Fruit fly (Drosophila melanogaster): ENCODE data around the gene gammaSnap2.

gammaSnap2 gene

DNA sequence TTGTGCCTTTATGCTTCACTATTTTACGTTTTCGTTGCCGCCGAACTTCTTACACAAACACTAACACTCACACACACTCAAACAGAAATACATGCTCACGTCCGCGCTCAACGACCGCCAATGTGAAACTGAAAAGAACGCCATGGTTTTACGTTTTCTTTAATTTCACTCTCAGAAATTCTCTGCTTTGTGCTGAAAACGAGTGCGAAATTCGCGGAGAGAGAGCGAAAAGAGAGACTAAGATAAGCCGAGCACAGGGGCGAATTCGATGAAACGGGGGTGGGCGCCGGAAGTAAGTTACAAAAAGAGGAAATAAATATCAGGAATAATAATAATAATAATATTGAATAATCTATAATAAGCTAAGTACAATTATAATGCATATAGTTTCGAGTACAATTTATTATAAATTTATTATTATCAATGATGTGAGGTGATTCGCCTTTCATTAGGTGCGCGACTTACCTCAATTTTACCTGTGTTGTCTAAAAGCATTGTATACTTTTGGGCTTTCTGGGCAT, 49.2 kb upstream of the gammaSnap2 start, which contains the start of gene Best1 (continued):
- TF ChIP-seq Antp (GFP tag; optimal IDR thresholded peaks at IDR 0.05): peak; percentile 74
- peak; percentile 71 for TF ChIP-seq wor (GFP tag; IDR thresholded peaks at IDR 0.05)
- TF ChIP-seq CG12071 (GFP tag; optimal IDR thresholded peaks at IDR 0.05): peak; percentile 80
- TF ChIP-seq CG12299 (tag; optimal IDR thresholded peaks at IDR 0.05): peak; percentile 86
- peak; percentile 85 for TF ChIP-seq MBD-R2 (GFP tag; IDR thresholded peaks at IDR 0.05)
- TF ChIP-seq Med (GFP tag): peak; percentile 90
- TF ChIP-seq gt (GFP tag; IDR thresholded peaks at IDR 0.05): peak; percentile 63; the same call in 1 of the 2 replicates
- peak; percentile 74 for TF ChIP-seq CG10274 (GFP tag; optimal IDR thresholded peaks at IDR 0.05)
- TF ChIP-seq tll (GFP tag; optimal IDR thresholded peaks at IDR 0.05): peak in 1 of 2 experiments; percentile 88
- peak; percentile 27 for TF ChIP-seq en (GFP tag; optimal IDR thresholded peaks at IDR 0.05)
- TF ChIP-seq CG12219 (GFP tag; optimal IDR thresholded peaks at IDR 0.05): peak; percentile 82
- peak; percentile 93 for TF ChIP-seq Drgx (GFP tag; IDR thresholded peaks at IDR 0.05)
- TF ChIP-seq Gsc (GFP tag; IDR thresholded peaks at IDR 0.05): no peak
- peak; percentile 70 for TF ChIP-seq Max (GFP tag; optimal IDR thresholded peaks at IDR 0.05)

DNA sequence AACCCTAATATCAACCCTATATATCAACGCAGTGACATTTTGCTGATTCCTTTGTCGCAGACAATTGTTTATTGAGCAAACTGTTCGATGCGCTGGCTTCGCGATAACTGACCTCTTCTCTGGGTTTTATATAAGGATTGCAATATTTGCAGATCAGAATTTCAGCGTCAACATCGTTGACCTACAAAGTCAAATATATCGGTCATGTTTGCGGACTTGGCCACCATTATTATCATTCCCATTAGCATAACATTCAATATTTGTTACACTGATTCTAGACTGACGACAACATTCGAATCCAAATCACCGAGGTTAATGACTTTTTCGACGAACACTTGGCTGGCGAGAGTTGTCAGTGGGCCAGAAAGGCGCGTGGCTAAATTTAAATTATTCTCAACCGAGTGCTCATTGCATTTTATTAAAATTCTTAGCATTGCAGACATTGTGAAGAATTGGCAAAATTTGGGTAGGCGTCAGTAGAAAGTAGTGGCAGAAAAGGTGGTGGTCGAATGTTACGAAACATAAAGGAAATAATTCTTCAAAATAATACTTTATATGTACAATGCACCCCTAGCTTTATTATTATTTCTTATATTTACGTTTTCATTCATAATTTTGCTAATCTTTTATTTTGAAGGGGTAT, 48.0 kb upstream of the gammaSnap2 start:
- TF ChIP-seq br (optimal IDR thresholded peaks at IDR 0.05) (no peak), CG17361 (GFP tag; IDR thresholded peaks at IDR 0.05) (no peak), CG16813 (GFP tag; IDR thresholded peaks at IDR 0.05; ENCODE audit: partially characterized antibody) (no peak), CG7745 (tag; optimal IDR thresholded peaks at IDR 0.05) (no peak), sens (GFP tag) (peak; percentile 85), CG5245 (GFP tag; optimal IDR thresholded peaks at IDR 0.05) (peak; percentile 7), CG12155 (GFP tag; optimal IDR thresholded peaks at IDR 0.05) (no peak), ssp (GFP tag; IDR thresholded peaks at IDR 0.05) (no peak), run (tag; optimal IDR thresholded peaks at IDR 0.05) (no peak), CG11085 (GFP tag; IDR thresholded peaks at IDR 0.05) (0 out of 2 replicates have a peak, but pooled peaks have one; percentile 1), CG2116 (GFP tag; optimal IDR thresholded peaks at IDR 0.05) (no peak), Lim3 (GFP tag; IDR thresholded peaks at IDR 0.05) (no peak), CG2202 (tag; optimal IDR thresholded peaks at IDR 0.05) (peak; percentile 38), Drgx (GFP tag; IDR thresholded peaks at IDR 0.05) (0 out of 2 replicates have a peak, but pooled peaks have one; percentile 19), Pdp1 (GFP tag; optimal IDR thresholded peaks at IDR 0.05) (peak in 1 of 2 experiments; percentile 16), otp (GFP tag; IDR thresholded peaks at IDR 0.05) (peak; percentile 34; the same call in 1 of the 3 replicates), gcm (GFP tag; optimal IDR thresholded peaks at IDR 0.05) (no peak), CG1603 (tag; optimal IDR thresholded peaks at IDR 0.05) (peak; percentile 25), zfh1 (GFP tag; IDR thresholded peaks at IDR 0.05) (peak; percentile 14; the same call in 1 of the 3 replicates), Nf-YC (tag; optimal IDR thresholded peaks at IDR 0.05) (no peak), Scr (GFP tag; IDR thresholded peaks at IDR 0.05; ENCODE audit: partially characterized antibody) (no peak), CG4328 (GFP tag; optimal IDR thresholded peaks at IDR 0.05) (no peak), Xrp1 (GFP tag; IDR thresholded peaks at IDR 0.05) (0 out of 2 replicates have a peak, but pooled peaks have one; percentile 10), CG4404 (GFP tag; IDR thresholded peaks at IDR 0.05) (no peak), CG6813 (GFP tag; optimal IDR thresholded peaks at IDR 0.05) (peak; percentile 44), sim (GFP tag; IDR thresholded peaks at IDR 0.05) (0 out of 2 replicates have a peak, but pooled peaks have one; percentile 53), pb (GFP tag; optimal IDR thresholded peaks at IDR 0.05) (no peak), sc (optimal IDR thresholded peaks at IDR 0.05) (no peak), sc (GFP tag; optimal IDR thresholded peaks at IDR 0.05) (no peak), CG12071 (GFP tag; optimal IDR thresholded peaks at IDR 0.05) (no peak), fd102C (GFP tag; optimal IDR thresholded peaks at IDR 0.05) (peak; percentile 32), CrebB (tag; optimal IDR thresholded peaks at IDR 0.05) (no peak), CG2199 (GFP tag; IDR thresholded peaks at IDR 0.05) (0 out of 3 replicates have a peak, but pooled peaks have one; percentile 36), dmrt99B (tag; optimal IDR thresholded peaks at IDR 0.05) (no peak), CG15696 (tag; optimal IDR thresholded peaks at IDR 0.05) (peak; percentile 6)

All from whole organism, embryonic.